Fruit fly (Drosophila melanogaster) whole organism, embryonic: ENCODE results near the gene Fer3.

ENCODE experiments used
- ATbp ChIP-seq: fragments of 200-800 bp; sonication (Bioruptor generic); optimal IDR thresholded peaks from 2 replicates; lab custom pipeline; 2017; ENCODE audit warnings: missing biosample characterization, mild to moderate bottlenecking, missing genetic modification characterization, missing genetic modification reagents
- Ada2b ChIP-seq: fragments of 200-800 bp; sonication (Bioruptor generic); IDR thresholded peaks from 2 replicates; pipeline ENCODE4 v1.3.6; 2022; ENCODE audit warnings: missing biosample characterization, missing genetic modification characterization
- Awh ChIP-seq: fragments of 200-800 bp; sonication (Bioruptor generic); IDR thresholded peaks from 2 replicates; pipeline ENCODE4, ENCODE4 v1.3.6; 2022; ENCODE audit warnings: missing biosample characterization, missing genetic modification characterization
- BEAF-32 ChIP-seq: fragments of 200-800 bp; sonication (Bioruptor generic); optimal IDR thresholded peaks from 3 replicates; lab custom pipeline; 2017; ENCODE audit warnings: missing biosample characterization, missing genetic modification characterization, mild to moderate bottlenecking, moderate library complexity, missing genetic modification reagents
- BtbVII ChIP-seq: fragments of 200-800 bp; sonication (Bioruptor generic); optimal IDR thresholded peaks from 3 replicates; lab custom pipeline; 2017; ENCODE audit warnings: missing biosample characterization, mild to moderate bottlenecking, missing genetic modification characterization
- Bteb2 ChIP-seq: fragments of 200-800 bp; sonication (Bioruptor generic); optimal IDR thresholded peaks from 2 replicates; lab custom pipeline; 2016; ENCODE audit warnings: missing biosample characterization, missing genetic modification characterization
- CG10979 ChIP-seq: fragments of 200-800 bp; sonication (Bioruptor generic); optimal IDR thresholded peaks from 2 replicates; lab custom pipeline; 2018; ENCODE audit warnings: missing biosample characterization, mild to moderate bottlenecking, missing genetic modification characterization, moderate library complexity
- CG12659 ChIP-seq: fragments of 200-800 bp; sonication (Bioruptor generic); optimal IDR thresholded peaks from 3 replicates; lab custom pipeline; 2017; ENCODE audit warnings: mild to moderate bottlenecking, missing biosample characterization, missing genetic modification reagents, missing genetic modification characterization
- CG15269 ChIP-seq: fragments of 200-800 bp; sonication (Bioruptor generic); optimal IDR thresholded peaks from 2 replicates; lab custom pipeline; 2018; ENCODE audit warnings: missing biosample characterization, mild to moderate bottlenecking, missing genetic modification characterization, moderate library complexity
- CG15514 ChIP-seq: fragments of 200-800 bp; sonication (Bioruptor generic); optimal IDR thresholded peaks from 3 replicates; lab custom pipeline; 2017; ENCODE audit warnings: missing biosample characterization, missing genetic modification characterization, mild to moderate bottlenecking, moderate library complexity, missing genetic modification reagents
- CG17359 ChIP-seq: fragments of 200-800 bp; sonication (Bioruptor generic); optimal IDR thresholded peaks from 3 replicates; lab custom pipeline; 2018; ENCODE audit warnings: missing biosample characterization, mild to moderate bottlenecking, missing genetic modification characterization, moderate library complexity
- CG17361 ChIP-seq: fragments of 200-800 bp; sonication (Bioruptor generic); IDR thresholded peaks from 3 replicates; pipeline ENCODE4 v1.3.6; 2022; ENCODE audit warnings: missing biosample characterization, missing genetic modification characterization
- CG18262 ChIP-seq: fragments of 200-800 bp; optimal IDR thresholded peaks from 3 replicates; lab custom pipeline; 2019; ENCODE audit warnings: missing biosample characterization, mild to moderate bottlenecking, missing genetic modification characterization, moderate library complexity
- CG18476 ChIP-seq: fragments of 200-800 bp; sonication (Bioruptor generic); optimal IDR thresholded peaks from 2 replicates; lab custom pipeline; 2016; ENCODE audit warnings: missing biosample characterization, mild to moderate bottlenecking, missing genetic modification characterization
- CG2120 ChIP-seq: fragments of 200-800 bp; sonication (Bioruptor generic); optimal IDR thresholded peaks from 3 replicates; lab custom pipeline; 2016; ENCODE audit warnings: missing biosample characterization, missing genetic modification characterization
- CG2678 ChIP-seq: fragments of 200-800 bp; sonication (Bioruptor generic); optimal IDR thresholded peaks from 3 replicates; lab custom pipeline; 2019; ENCODE audit warnings: missing biosample characterization, mild to moderate bottlenecking, missing genetic modification characterization, moderate library complexity
- CG32767 ChIP-seq: fragments of 200-800 bp; sonication (Bioruptor generic); IDR thresholded peaks from 2 replicates; pipeline ENCODE4 v1.3.6; 2022; ENCODE audit warnings: missing biosample characterization, missing genetic modification characterization
- CG32772 ChIP-seq: fragments of 200-800 bp; sonication (Bioruptor generic); IDR thresholded peaks from 2 replicates; pipeline ENCODE4 v1.3.6; 2022; ENCODE audit warnings: missing biosample characterization, missing genetic modification characterization
- CG4617 ChIP-seq: fragments of 200-800 bp; sonication (Bioruptor generic); optimal IDR thresholded peaks from 3 replicates; lab custom pipeline; 2016; ENCODE audit warnings: missing biosample characterization, missing genetic modification characterization, borderline replicate concordance
- CG5245 ChIP-seq: fragments of 200-800 bp; sonication (Bioruptor generic); optimal IDR thresholded peaks from 3 replicates; lab custom pipeline; 2016; ENCODE audit warnings: missing biosample characterization, missing genetic modification characterization
- CG6791 ChIP-seq: fragments of 200-800 bp; sonication (Bioruptor generic); IDR thresholded peaks from 3 replicates; pipeline ENCODE4 v1.3.6; 2022; ENCODE audit warnings: missing biosample characterization, missing genetic modification characterization; ENCODE audit not compliant: partially characterized antibody
- CG7372 ChIP-seq: fragments of 200-800 bp; sonication (Bioruptor generic); IDR thresholded peaks from 2 replicates; pipeline ENCODE4 v1.3.6; 2022; ENCODE audit warnings: missing biosample characterization, missing genetic modification characterization
- CG8388 ChIP-seq: fragments of 200-800 bp; sonication (Bioruptor generic); optimal IDR thresholded peaks from 2 replicates; lab custom pipeline; 2019; ENCODE audit warnings: missing biosample characterization, mild to moderate bottlenecking, missing genetic modification characterization, moderate library complexity
- CG9797 ChIP-seq: fragments of 200-800 bp; sonication (Bioruptor generic); optimal IDR thresholded peaks from 3 replicates; lab custom pipeline; 2018; ENCODE audit warnings: missing biosample characterization, mild to moderate bottlenecking, missing genetic modification characterization
- Elba2 ChIP-seq: fragments of 200-800 bp; sonication (Bioruptor generic); optimal IDR thresholded peaks from 3 replicates; lab custom pipeline; 2016; ENCODE audit warnings: missing biosample characterization, missing genetic modification characterization
- Ets97D ChIP-seq: fragments of 200-800 bp; sonication (Bioruptor generic); optimal IDR thresholded peaks from 3 replicates; lab custom pipeline; 2016; ENCODE audit warnings: missing biosample characterization, missing genetic modification characterization
- Med ChIP-seq: fragments of 200-800 bp; sonication (Bioruptor generic); peaks from one replicate; lab custom pipeline; 2016; ENCODE audit warnings: missing biosample characterization, missing genetic modification characterization, mild to moderate bottlenecking, inconsistent platforms, moderate library complexity
- Meics ChIP-seq: fragments of 200-800 bp; sonication (Bioruptor generic); optimal IDR thresholded peaks from 2 replicates; lab custom pipeline; 2017; ENCODE audit warnings: missing biosample characterization, mild to moderate bottlenecking, missing genetic modification characterization
- Oli ChIP-seq: fragments of 200-800 bp; sonication (Bioruptor generic); optimal IDR thresholded peaks from 2 replicates; lab custom pipeline; 2018; ENCODE audit warnings: missing biosample characterization, mild to moderate bottlenecking, missing genetic modification characterization, moderate library complexity
- PHDP ChIP-seq: fragments of 200-800 bp; sonication (Bioruptor generic); optimal IDR thresholded peaks from 3 replicates; lab custom pipeline; 2018; ENCODE audit warnings: missing biosample characterization, mild to moderate bottlenecking, missing genetic modification characterization, moderate library complexity
- Rfx ChIP-seq: fragments of 200-800 bp; sonication (Bioruptor generic); IDR thresholded peaks from 2 replicates; pipeline ENCODE4 v1.3.6; 2022; ENCODE audit warnings: missing biosample characterization, missing genetic modification characterization
- Sox102F ChIP-seq: fragments of 200-800 bp; sonication (Bioruptor generic); optimal IDR thresholded peaks from 2 replicates; lab custom pipeline; 2018; ENCODE audit warnings: missing biosample characterization, mild to moderate bottlenecking, missing genetic modification characterization, moderate library complexity
- Xrp1 ChIP-seq: fragments of 200-800 bp; sonication (Bioruptor generic); IDR thresholded peaks from 2 replicates; pipeline ENCODE4 v1.3.6; 2022; ENCODE audit warnings: missing biosample characterization, missing genetic modification characterization
- ab ChIP-seq: fragments of 200-800 bp; sonication (Bioruptor generic); optimal IDR thresholded peaks from 2 replicates; lab custom pipeline; 2016; ENCODE audit warnings: missing biosample characterization, missing genetic modification characterization
- abd-A ChIP-seq: fragments of 200-800 bp; sonication (Bioruptor generic); optimal IDR thresholded peaks from 3 replicates; lab custom pipeline; 2019; ENCODE audit warnings: missing biosample characterization, mild to moderate bottlenecking, missing genetic modification characterization, moderate library complexity
- bcd ChIP-seq: fragments of 200-800 bp; sonication (Bioruptor generic); optimal IDR thresholded peaks from 2 replicates; lab custom pipeline; 2017; ENCODE audit warnings: missing biosample characterization, mild to moderate bottlenecking, missing genetic modification characterization
- ftz-f1 ChIP-seq: fragments of 200-800 bp; sonication (Bioruptor generic); optimal IDR thresholded peaks from 2 replicates; lab custom pipeline; 2016; ENCODE audit warnings: missing biosample characterization, missing genetic modification characterization
- gro ChIP-seq: fragments of 200-800 bp; sonication (Bioruptor generic); optimal IDR thresholded peaks from 2 replicates; lab custom pipeline; 2016; ENCODE audit warnings: missing biosample characterization, missing genetic modification characterization
- jigr1 ChIP-seq: fragments of 200-800 bp; sonication (Bioruptor generic); IDR thresholded peaks from 3 replicates; pipeline ENCODE4 v1.3.6; 2022; ENCODE audit warnings: missing biosample characterization, missing genetic modification characterization
- lmd ChIP-seq: fragments of 200-800 bp; sonication (Bioruptor generic); IDR thresholded peaks from 2 replicates; pipeline ENCODE4 v1.3.6; 2022; ENCODE audit warnings: missing biosample characterization, missing genetic modification characterization
- maf-S ChIP-seq: fragments of 200-800 bp; sonication (Bioruptor generic); optimal IDR thresholded peaks from 2 replicates; lab custom pipeline; 2016; ENCODE audit warnings: missing biosample characterization, missing genetic modification characterization
- pfk ChIP-seq: fragments of 200-800 bp; sonication (Bioruptor generic); optimal IDR thresholded peaks from 2 replicates; lab custom pipeline; 2018; ENCODE audit warnings: missing biosample characterization, mild to moderate bottlenecking, missing genetic modification characterization, moderate library complexity
- phol ChIP-seq: fragments of 200-800 bp; sonication (Bioruptor generic); optimal IDR thresholded peaks from 3 replicates; lab custom pipeline; 2018; ENCODE audit warnings: missing biosample characterization, mild to moderate bottlenecking, missing genetic modification characterization, moderate library complexity
- repo ChIP-seq: fragments of 200-800 bp; sonication (Bioruptor generic); optimal IDR thresholded peaks from 2 replicates; lab custom pipeline; 2016; ENCODE audit warnings: missing biosample characterization, missing genetic modification characterization
- row ChIP-seq: fragments of 200-800 bp; sonication (Bioruptor generic); IDR thresholded peaks from 3 replicates; pipeline ENCODE4 v1.3.6; 2022; ENCODE audit warnings: missing biosample characterization, missing genetic modification characterization
- slp2 ChIP-seq: fragments of 200-800 bp; sonication (Bioruptor generic); optimal IDR thresholded peaks from 2 replicates; lab custom pipeline; 2016; ENCODE audit warnings: missing biosample characterization, missing genetic modification characterization
- so ChIP-seq: fragments of 200-800 bp; sonication (Bioruptor generic); IDR thresholded peaks from 3 replicates; pipeline ENCODE4 v1.3.6; 2022; ENCODE audit warnings: missing biosample characterization, missing genetic modification characterization
- tio ChIP-seq: fragments of 200-800 bp; sonication (Bioruptor generic); optimal IDR thresholded peaks from 2 replicates; lab custom pipeline; 2017; ENCODE audit warnings: missing biosample characterization, missing genetic modification characterization, inconsistent platforms
- wek ChIP-seq: fragments of 200-800 bp; sonication (Bioruptor generic); optimal IDR thresholded peaks from 3 replicates; lab custom pipeline; 2018; ENCODE audit warnings: missing biosample characterization, mild to moderate bottlenecking, missing genetic modification characterization, moderate library complexity
- zen ChIP-seq: fragments of 200-800 bp; sonication (Bioruptor generic); optimal IDR thresholded peaks from 3 replicates; lab custom pipeline; 2018; ENCODE audit warnings: missing biosample characterization, mild to moderate bottlenecking, missing genetic modification characterization, moderate library complexity

The Fer3 gene

dm6 chr3R:11662617-11663016 lies 31.5 kb downstream of the Fer3 start (continued):
- no peak for TF ChIP-seq Elba2 (GFP tag; lab: Kevin White, UChicago)
- TF ChIP-seq ftz-f1 (GFP tag; lab: Kevin White, UChicago) = no peak
- TF ChIP-seq slp2 (GFP tag; lab: Kevin White, UChicago) = no peak
- TF ChIP-seq CG17359 (tag; lab: Kevin White, UChicago) = peak; percentile 34
- TF ChIP-seq Oli (tag; lab: Kevin White, UChicago) = peak; percentile 12
- TF ChIP-seq Rfx = no peak
- TF ChIP-seq CG5245 = no peak
- TF ChIP-seq Med (GFP tag; lab: Kevin White, UChicago) = peak; percentile 39
- no peak for TF ChIP-seq zen (tag; lab: Kevin White, UChicago)
- TF ChIP-seq Xrp1 (GFP tag; lab: Robert Waterston, UW) = peak; percentile 14; the same call in 1 of the 2 replicates
- no peak for TF ChIP-seq Ets97D (GFP tag; lab: Kevin White, UChicago)
- TF ChIP-seq PHDP (tag; lab: Kevin White, UChicago) = peak; percentile 2
- TF ChIP-seq Bteb2 (GFP tag; lab: Kevin White, UChicago) = no peak
- no peak for TF ChIP-seq CG15514 (GFP tag; lab: Kevin White, UChicago)
- TF ChIP-seq CG32772 (GFP tag; lab: Robert Waterston, UW) = no peak
- TF ChIP-seq Sox102F (GFP tag; lab: Kevin White, UChicago) = peak; percentile 27
- peak; percentile 15 for TF ChIP-seq CG15269
- TF ChIP-seq row (GFP tag; lab: Robert Waterston, UW) = 0 out of 3 replicates have a peak, but pooled peaks have one; percentile 14
- no peak for TF ChIP-seq so (GFP tag; lab: Robert Waterston, UW)
- peak; percentile 11 for TF ChIP-seq phol (tag; lab: Kevin White, UChicago)
- TF ChIP-seq CG10979 (tag; lab: Kevin White, UChicago) = peak; percentile 4
- TF ChIP-seq repo (GFP tag; lab: Kevin White, UChicago) = no peak
- no peak for TF ChIP-seq CG4617
- peak; percentile 9 for TF ChIP-seq CG2678 (tag; lab: Kevin White, UChicago)

dm6 chr3R:11661712-11662111 lies 32.4 kb downstream of the Fer3 start:
- TF ChIP-seq CG2120 (GFP tag; lab: Kevin White, UChicago) (peak; percentile 49), BEAF-32 (GFP tag; lab: Kevin White, UChicago) (no peak), bcd (GFP tag; lab: Kevin White, UChicago) (peak; percentile 12), repo (GFP tag; lab: Kevin White, UChicago) (no peak), BtbVII (peak; percentile 57), CG9797 (no peak), tio (GFP tag; lab: Kevin White, UChicago) (no peak), ATbp (GFP tag; lab: Kevin White, UChicago) (peak; percentile 48), CG18262 (tag; lab: Kevin White, UChicago) (peak; percentile 70), Awh (peak; percentile 60; the same call in 1 of the 2 replicates), Meics (GFP tag; lab: Kevin White, UChicago) (peak; percentile 25), abd-A (tag; lab: Kevin White, UChicago) (no peak), Ada2b (peak; percentile 63), ab (no peak), maf-S (no peak), CG12659 (peak; percentile 54), CG17361 (GFP tag; lab: Robert Waterston, UW) (0 out of 3 replicates have a peak, but pooled peaks have one; percentile 38), jigr1 (GFP tag; lab: Robert Waterston, UW) (no peak), CG17359 (tag; lab: Kevin White, UChicago) (peak; percentile 59), CG32767 (GFP tag; lab: Robert Waterston, UW) (no peak), CG8388 (GFP tag; lab: Kevin White, UChicago) (no peak), wek (GFP tag; lab: Kevin White, UChicago) (no peak), CG18476 (GFP tag; lab: Kevin White, UChicago) (no peak), pfk (GFP tag; lab: Kevin White, UChicago) (no peak), CG7372 (0 out of 2 replicates have a peak, but pooled peaks have one; percentile 20), gro (GFP tag; lab: Kevin White, UChicago) (no peak), lmd (GFP tag; lab: Robert Waterston, UW) (peak; percentile 40), CG6791 (GFP tag; lab: Robert Waterston, UW) (no peak)
